Fruit fly (Drosophila melanogaster) whole organism, wandering third instar larva: Measurements from ENCODE around the gene CG4199.

Experiments
- Abd-B ChIP-seq: fragments of >200 bp; optimal IDR thresholded peaks from 2 replicates; lab custom pipeline; 2017; ENCODE audit warnings: missing biosample characterization, missing genetic modification characterization
- CG32264 ChIP-seq: fragments of 200-800 bp; sonication (Bioruptor generic); optimal IDR thresholded peaks from 2 replicates; lab custom pipeline; 2016; ENCODE audit warnings: missing biosample characterization, missing genetic modification characterization
- CG9705 ChIP-seq: fragments of 200-800 bp; sonication (Bioruptor generic); optimal IDR thresholded peaks from 2 replicates; lab custom pipeline; 2018; ENCODE audit warnings: missing biosample characterization, mild to moderate bottlenecking, missing genetic modification characterization
- CrebA ChIP-seq: fragments of 200-800 bp; sonication (Bioruptor generic); optimal IDR thresholded peaks from 2 replicates; lab custom pipeline; 2016; ENCODE audit warnings: missing biosample characterization, mild to moderate bottlenecking, missing genetic modification characterization, borderline replicate concordance
- Dfd ChIP-seq: fragments of >200 bp; optimal IDR thresholded peaks from 2 replicates; lab custom pipeline; 2017; ENCODE audit warnings: missing biosample characterization, missing genetic modification characterization
- Dif ChIP-seq: fragments of 200-275, 200-300 bp; sonication (Bioruptor generic); optimal IDR thresholded peaks from 2 replicates; lab custom pipeline; 2018; ENCODE audit warnings: missing biosample characterization, missing genetic modification characterization; ENCODE audit not compliant: partially characterized antibody
- GATAd ChIP-seq: sonication (Bioruptor generic); optimal IDR thresholded peaks from 2 replicates; lab custom pipeline; 2016; ENCODE audit warnings: missing biosample characterization, missing genetic modification characterization
- HLH106 ChIP-seq: fragments of 200-800 bp; optimal IDR thresholded peaks from 3 replicates; lab custom pipeline; 2019; ENCODE audit warnings: missing biosample characterization, mild to moderate bottlenecking, missing genetic modification characterization, moderate library complexity
- Hnf4 ChIP-seq: fragments of 200-800 bp; sonication (Bioruptor generic); optimal IDR thresholded peaks from 2 replicates; lab custom pipeline; 2016; ENCODE audit warnings: missing biosample characterization, mild to moderate bottlenecking, missing genetic modification characterization
- Hr78 ChIP-seq: fragments of >200 bp; optimal IDR thresholded peaks from 2 replicates; lab custom pipeline; 2017; ENCODE audit warnings: missing biosample characterization, missing genetic modification characterization
- Hr83 ChIP-seq: fragments of 200-300 bp; sonication (Bioruptor generic); optimal IDR thresholded peaks from 2 replicates; lab custom pipeline; 2016; ENCODE audit warnings: missing biosample characterization, mild to moderate bottlenecking, missing genetic modification characterization, moderate library complexity; ENCODE audit not compliant: poor library complexity, severe bottlenecking
- Jra ChIP-seq: sonication (Bioruptor generic); optimal IDR thresholded peaks from 2 replicates; lab custom pipeline; 2016; ENCODE audit warnings: missing biosample characterization, missing genetic modification characterization
- Mio ChIP-seq: sonication (Bioruptor generic); optimal IDR thresholded peaks from 2 replicates; lab custom pipeline; 2016; ENCODE audit warnings: missing biosample characterization, missing genetic modification characterization
- Myc ChIP-seq: fragments of >200 bp; optimal IDR thresholded peaks from 2 replicates; lab custom pipeline; 2017
- N ChIP-seq: fragments of >200 bp; optimal IDR thresholded peaks from 2 replicates; lab custom pipeline; 2018; ENCODE audit warnings: missing biosample characterization, missing external identifiers, missing genetic modification characterization
- OdsH ChIP-seq: fragments of 200-800 bp; sonication (Bioruptor generic); optimal IDR thresholded peaks from 2 replicates; lab custom pipeline; 2016; ENCODE audit warnings: missing biosample characterization, mild to moderate bottlenecking, missing genetic modification characterization
- Rel ChIP-seq, 2 experiments: fragments of 200-800 bp; sonication (Bioruptor generic) in 1 of 2; optimal IDR thresholded peaks; 2 replicates in 1 of 2; 3 replicates in 1 of 2; lab custom pipeline; 2016 to 2019; ENCODE audit warnings: mild to moderate bottlenecking in 2 of 2, missing biosample characterization in 2 of 2, missing genetic modification characterization in 2 of 2, moderate library complexity in 1 of 2
- Sp1 ChIP-seq: fragments of 200-800 bp; sonication (Bioruptor generic); optimal IDR thresholded peaks from 3 replicates; lab custom pipeline; 2019; ENCODE audit warnings: missing biosample characterization, mild to moderate bottlenecking, missing genetic modification characterization, moderate library complexity
- Vsx2 ChIP-seq: fragments of 200-300, 225-300 bp; sonication (Bioruptor generic); optimal IDR thresholded peaks from 2 replicates; lab custom pipeline; 2018; ENCODE audit warnings: missing biosample characterization, missing genetic modification characterization; ENCODE audit not compliant: partially characterized antibody
- br ChIP-seq: fragments of 200-800 bp; sonication (Bioruptor generic); optimal IDR thresholded peaks from 2 replicates; lab custom pipeline; 2016; ENCODE audit warnings: missing biosample characterization, missing genetic modification characterization
- brk ChIP-seq: fragments of 200-800 bp; sonication (Bioruptor generic); optimal IDR thresholded peaks from 2 replicates; lab custom pipeline; 2016; ENCODE audit warnings: missing biosample characterization, mild to moderate bottlenecking, missing genetic modification characterization
- dl ChIP-seq, 2 experiments: fragments of 175-275, 200-275 bp in 1 of 2; fragments of 200-275 bp in 1 of 2; sonication (Bioruptor generic); optimal IDR thresholded peaks; lab custom pipeline; 2018; ENCODE audit warnings: mild to moderate bottlenecking in 2 of 2, missing biosample characterization in 2 of 2, missing genetic modification characterization in 2 of 2, moderate library complexity in 2 of 2; ENCODE audit not compliant: partially characterized antibody in 2 of 2, insufficient read depth in 1 of 2
- dmrt93B ChIP-seq: fragments of 200-800 bp; sonication (Bioruptor generic); optimal IDR thresholded peaks from 2 replicates; lab custom pipeline; 2018; ENCODE audit warnings: missing biosample characterization, mild to moderate bottlenecking, missing genetic modification characterization
- dsf ChIP-seq: sonication (Bioruptor generic); optimal IDR thresholded peaks from 2 replicates; lab custom pipeline; 2016; ENCODE audit warnings: missing biosample characterization, missing genetic modification characterization, borderline replicate concordance
- ey ChIP-seq: fragments of 200-800 bp; sonication (Bioruptor generic); optimal IDR thresholded peaks from 2 replicates; lab custom pipeline; 2016; ENCODE audit warnings: missing biosample characterization, missing genetic modification characterization
- foxo ChIP-seq, 2 experiments: fragments of 200-800 bp; sonication (Bioruptor generic); optimal IDR thresholded peaks; 2 replicates in 1 of 2; 3 replicates in 1 of 2; lab custom pipeline; 2016 to 2017; ENCODE audit warnings: missing biosample characterization in 2 of 2, missing genetic modification characterization in 2 of 2
- fru ChIP-seq: fragments of 200-800 bp; sonication (Bioruptor generic); optimal IDR thresholded peaks from 3 replicates; lab custom pipeline; 2016; ENCODE audit warnings: missing biosample characterization, mild to moderate bottlenecking, missing genetic modification characterization
- h ChIP-seq: fragments of 200-800 bp; sonication (Bioruptor generic); optimal IDR thresholded peaks from 3 replicates; lab custom pipeline; 2016; ENCODE audit warnings: missing biosample characterization, mild to moderate bottlenecking, missing genetic modification characterization
- jim ChIP-seq: fragments of 175-275, 200-325 bp; sonication (Bioruptor generic); optimal IDR thresholded peaks from 2 replicates; lab custom pipeline; 2016; ENCODE audit warnings: missing biosample characterization, mild to moderate bottlenecking, missing genetic modification characterization
- lola ChIP-seq: fragments of >200 bp; optimal IDR thresholded peaks from 2 replicates; lab custom pipeline; 2017; ENCODE audit warnings: missing biosample characterization, missing genetic modification characterization
- pan ChIP-seq: fragments of >200 bp; optimal IDR thresholded peaks from 2 replicates; lab custom pipeline; 2017
- psq ChIP-seq: fragments of 200-800 bp; sonication (Bioruptor generic); optimal IDR thresholded peaks from 3 replicates; lab custom pipeline; 2017; ENCODE audit warnings: missing biosample characterization, mild to moderate bottlenecking, missing genetic modification characterization, moderate library complexity
- rgr ChIP-seq: fragments of 200-800 bp; sonication (Bioruptor generic); optimal IDR thresholded peaks from 3 replicates; lab custom pipeline; 2016; ENCODE audit warnings: missing biosample characterization, mild to moderate bottlenecking, missing genetic modification characterization
- sage ChIP-seq: fragments of 200-800 bp; sonication (Bioruptor generic); optimal IDR thresholded peaks from 2 replicates; lab custom pipeline; 2016; ENCODE audit warnings: missing biosample characterization, mild to moderate bottlenecking, missing genetic modification characterization
- sv ChIP-seq: fragments of 200-800 bp; sonication (Bioruptor generic); optimal IDR thresholded peaks from 3 replicates; lab custom pipeline; 2016; ENCODE audit warnings: missing biosample characterization, missing genetic modification characterization
- tai ChIP-seq: sonication (Bioruptor generic); optimal IDR thresholded peaks from 2 replicates; lab custom pipeline; 2016; ENCODE audit warnings: missing biosample characterization, missing genetic modification characterization
- usp ChIP-seq: fragments of >200 bp; optimal IDR thresholded peaks from 2 replicates; lab custom pipeline; 2017; ENCODE audit warnings: missing biosample characterization, missing genetic modification characterization
- woc ChIP-seq: sonication (Bioruptor generic); optimal IDR thresholded peaks from 2 replicates; lab custom pipeline; 2016; ENCODE audit warnings: missing biosample characterization, mild to moderate bottlenecking, missing genetic modification characterization

CG4199 gene

DNA sequence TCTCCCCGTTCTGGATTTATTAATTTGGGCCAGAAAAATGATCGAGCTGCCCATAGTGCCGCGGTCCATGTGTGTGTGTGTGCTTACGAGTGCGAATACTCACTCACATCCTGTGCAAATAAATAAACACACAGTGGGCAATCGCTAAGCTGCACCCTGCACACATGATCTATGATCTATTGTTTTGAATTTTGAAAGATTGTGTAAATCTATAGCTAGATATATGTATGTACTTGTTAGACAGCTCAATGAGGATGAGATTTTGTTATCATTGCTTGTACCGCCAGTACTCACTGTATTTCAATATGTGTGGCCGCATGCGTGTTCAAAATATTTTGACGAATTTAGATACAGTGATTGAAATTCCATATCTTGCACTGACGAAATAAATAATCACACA is 9.8 kb upstream of the CG4199 start:
- TF ChIP-seq br (GFP tag; lab: Kevin White, UChicago): peak; percentile 89
- TF ChIP-seq woc (GFP tag; lab: Kevin White, UChicago): peak; percentile 59
- TF ChIP-seq Hr78 (GFP tag; lab: Kevin White, UChicago): no peak
- TF ChIP-seq dl (GFP tag; optimal IDR thresholded peaks at IDR 0.05; lab: Kevin White, UChicago; ENCODE audit: insufficient read depth in 1 of 2, partially characterized antibody in 2 of 2): no peak
- no peak for TF ChIP-seq tai (GFP tag; lab: Kevin White, UChicago)
- TF ChIP-seq dmrt93B: peak; percentile 82
- TF ChIP-seq Mio (GFP tag; lab: Kevin White, UChicago): peak; percentile 70
- peak; percentile 94 for TF ChIP-seq rgr (GFP tag; lab: Kevin White, UChicago)
- TF ChIP-seq ey: peak; percentile 94
- TF ChIP-seq sage (GFP tag; lab: Kevin White, UChicago): no peak
- TF ChIP-seq psq (GFP tag; lab: Kevin White, UChicago): peak; percentile 71
- TF ChIP-seq Dif (GFP tag; lab: Kevin White, UChicago): no peak
- TF ChIP-seq HLH106 (tag; lab: Kevin White, UChicago): peak; percentile 92
- TF ChIP-seq Jra: peak; percentile 44
- TF ChIP-seq OdsH (GFP tag; lab: Kevin White, UChicago): peak; percentile 86
- TF ChIP-seq fru (GFP tag; lab: Kevin White, UChicago): peak; percentile 89
- peak; percentile 77 for TF ChIP-seq CG32264
- peak; percentile 42 for TF ChIP-seq Hr83
- TF ChIP-seq N (GFP tag; lab: Kevin White, UChicago): no peak
- no peak for TF ChIP-seq Dfd (GFP tag; lab: Kevin White, UChicago)
- TF ChIP-seq dsf (GFP tag; lab: Kevin White, UChicago): peak; percentile 22
- peak; percentile 92 for TF ChIP-seq h
- peak; percentile 84 for TF ChIP-seq Sp1 (GFP tag; lab: Kevin White, UChicago)
- peak; percentile 25 for TF ChIP-seq sv (GFP tag; lab: Kevin White, UChicago)
- TF ChIP-seq Hnf4 (GFP tag; lab: Kevin White, UChicago): peak; percentile 92
- peak; percentile 1 for TF ChIP-seq Rel (GFP tag; optimal IDR thresholded peaks at IDR 0.05; lab: Kevin White, UChicago)
- peak; percentile 58 for TF ChIP-seq Rel (tag; optimal IDR thresholded peaks at IDR 0.05; lab: Kevin White, UChicago)
- TF ChIP-seq foxo (GFP tag; optimal IDR thresholded peaks at IDR 0.05; lab: Kevin White, UChicago): peak; percentile 78 to 91
- TF ChIP-seq CG9705 (GFP tag; lab: Kevin White, UChicago): peak; percentile 74
- TF ChIP-seq, all 38 proteins: peak for 21

DNA sequence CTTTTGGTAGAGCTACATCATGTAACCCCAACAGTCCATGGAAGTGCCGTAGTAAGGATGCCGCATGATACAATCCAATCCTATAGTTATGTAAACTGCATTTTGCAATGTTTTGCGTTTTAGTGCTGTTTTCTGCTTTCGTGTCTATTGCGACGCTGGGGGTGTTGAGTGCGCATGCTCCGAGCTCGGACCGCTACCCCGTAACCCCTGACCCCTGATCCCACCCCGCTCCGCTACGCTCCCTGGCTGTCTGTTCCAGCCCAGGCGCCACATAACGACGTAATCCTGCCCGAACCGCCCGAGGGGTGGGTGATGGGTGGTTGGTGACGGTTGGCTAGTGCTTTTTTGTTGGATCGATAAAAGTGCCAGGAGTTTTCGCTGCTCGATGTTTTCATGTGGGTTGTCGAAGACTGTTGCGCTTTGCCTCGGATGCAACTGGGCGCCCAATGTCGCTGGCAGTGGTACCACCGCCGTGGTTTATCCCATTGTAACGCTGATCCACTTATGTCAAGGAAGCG is 8.6 kb upstream of the CG4199 start:
- TF ChIP-seq CG32264 (no peak), dl (GFP tag; optimal IDR thresholded peaks at IDR 0.05; lab: Kevin White, UChicago; ENCODE audit: insufficient read depth in 1 of 2, partially characterized antibody in 2 of 2) (no peak), N (GFP tag; lab: Kevin White, UChicago) (no peak)

- TF ChIP-seq Dif (GFP tag; lab: Kevin White, UChicago) (peak; percentile 59), foxo (GFP tag; optimal IDR thresholded peaks at IDR 0.05; lab: Kevin White, UChicago) (peak in 1 of 2 experiments; percentile 19), dl (GFP tag; optimal IDR thresholded peaks at IDR 0.05; lab: Kevin White, UChicago; ENCODE audit: insufficient read depth in 1 of 2, partially characterized antibody in 2 of 2) (peak in 1 of 2 experiments; percentile 32), Hnf4 (GFP tag; lab: Kevin White, UChicago) (no peak), sv (GFP tag; lab: Kevin White, UChicago) (no peak), Vsx2 (GFP tag; lab: Kevin White, UChicago) (no peak), N (GFP tag; lab: Kevin White, UChicago) (no peak), lola (no peak), GATAd (GFP tag; lab: Kevin White, UChicago) (no peak), Rel (GFP tag; optimal IDR thresholded peaks at IDR 0.05; lab: Kevin White, UChicago) (no peak), Rel (tag; optimal IDR thresholded peaks at IDR 0.05; lab: Kevin White, UChicago) (peak; percentile 79), ey (no peak), CG9705 (GFP tag; lab: Kevin White, UChicago) (no peak), Hr78 (GFP tag; lab: Kevin White, UChicago) (no peak), pan (no peak), fru (GFP tag; lab: Kevin White, UChicago) (peak; percentile 22), Mio (GFP tag; lab: Kevin White, UChicago) (no peak), dmrt93B (peak; percentile 6), brk (GFP tag; lab: Kevin White, UChicago) (no peak), dsf (GFP tag; lab: Kevin White, UChicago) (no peak), rgr (GFP tag; lab: Kevin White, UChicago) (peak; percentile 55), CG32264 (no peak), HLH106 (tag; lab: Kevin White, UChicago) (peak; percentile 45), Sp1 (GFP tag; lab: Kevin White, UChicago) (peak; percentile 60), Hr83 (no peak), woc (GFP tag; lab: Kevin White, UChicago) (peak; percentile 6), CrebA (GFP tag; lab: Kevin White, UChicago) (no peak), Myc (lab: Kevin White, UChicago) (peak; percentile 0), Jra (peak; percentile 6), usp (GFP tag; lab: Kevin White, UChicago) (no peak), br (GFP tag; lab: Kevin White, UChicago) (no peak), jim (no peak), Dfd (GFP tag; lab: Kevin White, UChicago) (no peak), Abd-B (GFP tag; lab: Kevin White, UChicago) (no peak), psq (GFP tag; lab: Kevin White, UChicago) (no peak), h (peak; percentile 51), tai (GFP tag; lab: Kevin White, UChicago) (no peak), OdsH (GFP tag; lab: Kevin White, UChicago) (peak; percentile 7), sage (GFP tag; lab: Kevin White, UChicago) (no peak)
Measured at dm6 chrX:2080367-2080927, 7.2 kb upstream of the CG4199 start, which contains the start of the genes CG16903 and Unc-76. Gene CG16903, minus strand, starts transcription at chrX:2080405. Gene Unc-76, plus strand, starts transcription at chrX:2080610.
